Worm (Caenorhabditis elegans) whole organism, early embryonic: Measurements from ENCODE around the gene lpd-7.
"Not testable (repeated sequence)": the region's sequence is repeated elsewhere in the genome, so short reads cannot be mapped to it uniquely, and the experiment has no call there.

ENCODE experiments used
- ama-1 ChIP-seq: fragments of 150-350 bp; optimal IDR thresholded peaks from 2 replicates; lab custom pipeline; 2014
- ceh-36 ChIP-seq: sonication (generic microtip); optimal IDR thresholded peaks from 2 replicates; lab custom pipeline; 2016; ENCODE audit warnings: missing genetic modification characterization, inconsistent platforms, missing compliant biosample characterization
- ets-7 ChIP-seq: sonication (generic microtip); optimal IDR thresholded peaks from 2 replicates; lab custom pipeline; 2016; ENCODE audit warnings: missing genotype, missing genetic modification characterization, missing compliant biosample characterization
- flt-1 ChIP-seq: fragments of 200-800 bp; sonication (Bioruptor generic); IDR thresholded peaks from 2 replicates; pipeline ENCODE4 v1.3.6; 2022; ENCODE audit warnings: missing genetic modification characterization, missing compliant biosample characterization
- hmbx-1 ChIP-seq: sonication (generic microtip); optimal IDR thresholded peaks from 2 replicates; lab custom pipeline; 2016; ENCODE audit warnings: mild to moderate bottlenecking, missing genetic modification characterization, missing compliant biosample characterization
- tbx-11 ChIP-seq: fragments of 200-800 bp; sonication (Bioruptor generic); IDR thresholded peaks from 2 replicates; pipeline ENCODE4 v1.3.6; 2022; ENCODE audit warnings: missing genetic modification characterization, missing compliant biosample characterization

DNA sequence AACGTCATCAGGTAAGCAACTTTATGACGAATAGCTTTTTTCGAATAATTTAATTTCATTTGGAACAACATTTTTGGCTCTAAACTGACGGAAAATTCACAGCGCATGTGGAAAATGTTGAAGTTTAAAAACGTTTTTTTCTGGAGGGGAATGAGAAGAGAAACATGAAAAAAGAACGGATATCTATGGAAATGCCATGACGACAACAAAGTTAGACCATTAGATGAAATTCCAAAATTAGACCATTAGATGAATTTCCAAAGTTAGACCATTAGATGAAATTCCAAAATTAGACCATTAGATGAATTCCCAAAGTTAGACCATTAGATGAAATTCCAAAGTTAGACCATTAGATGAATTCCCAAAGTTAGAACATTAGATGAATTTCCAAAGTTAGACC is 21.3 kb downstream of the lpd-7 start, which contains the start of gene Y80D4G.2:
- TF ChIP-seq ama-1 (lab: Kevin White, UChicago); hmbx-1; ets-7 (tag; lab: Kevin White, UChicago); flt-1 (GFP tag; lab: Robert Waterston, UW); tbx-11 (GFP tag; lab: Robert Waterston, UW); ceh-36: not testable (repeated sequence)
